Worm (Caenorhabditis elegans) whole organism, L3 larva: ENCODE data around the gene lin-42.

ENCODE experiments used
- ama-1 ChIP-seq: fragments of 150-350 bp; optimal IDR thresholded peaks from 2 replicates; lab custom pipeline; 2018
- egl-5 ChIP-seq: fragments of 150-350 bp; optimal IDR thresholded peaks from 2 replicates; lab custom pipeline; 2017; ENCODE audit warnings: missing biosample characterization, missing genetic modification reagents, missing genetic modification characterization, inconsistent platforms
- elt-2 ChIP-seq: sonication (generic microtip); optimal IDR thresholded peaks from 2 replicates; lab custom pipeline; 2016; ENCODE audit warnings: missing genetic modification reagents, mild to moderate bottlenecking, missing genetic modification characterization, missing compliant biosample characterization
- nhr-12 ChIP-seq: fragments of 150-350 bp; optimal IDR thresholded peaks from 2 replicates; lab custom pipeline; 2014; ENCODE audit warnings: missing biosample characterization, missing genetic modification characterization
- nhr-23 ChIP-seq: fragments of 150-350 bp; optimal IDR thresholded peaks from 2 replicates; lab custom pipeline; 2014; ENCODE audit warnings: missing biosample characterization, missing genetic modification reagents, missing genetic modification characterization
- pha-4 ChIP-seq: fragments of 150-350 bp; optimal IDR thresholded peaks from 2 replicates; lab custom pipeline; 2014; ENCODE audit warnings: missing biosample characterization, missing genetic modification reagents, missing genetic modification characterization
- unc-62 ChIP-seq: fragments of 150-350 bp; sonication (generic microtip); optimal IDR thresholded peaks from 4 replicates; lab custom pipeline; 2014; ENCODE audit warnings: missing biosample characterization, missing genetic modification reagents, missing genetic modification characterization

DNA sequence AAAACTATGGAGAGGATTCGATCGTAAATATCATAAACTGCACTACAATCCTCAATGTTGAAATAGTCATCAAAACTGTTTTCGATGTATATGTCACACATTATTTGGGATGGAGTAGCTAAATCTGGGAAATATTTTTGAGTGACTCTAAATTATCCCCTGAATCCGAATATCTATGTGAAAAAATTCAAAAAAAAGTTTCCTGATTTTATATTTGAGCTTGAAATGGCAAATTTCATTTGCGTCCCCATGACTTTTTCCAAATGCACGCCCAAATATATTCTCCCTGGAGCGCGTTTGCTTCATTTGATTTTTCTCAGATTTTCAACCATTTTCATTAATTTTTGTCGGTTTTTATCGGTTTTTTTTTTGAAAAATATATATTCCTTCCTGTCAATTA is 41.0 kb upstream of the lin-42 start, which contains the start of gene srz-64:
- no peak for TF ChIP-seq egl-5 (tag; lab: Kevin White, UChicago)
- no peak for TF ChIP-seq ama-1
- no peak for TF ChIP-seq nhr-23 (tag; lab: Kevin White, UChicago)
- no peak for TF ChIP-seq pha-4 (tag; lab: Kevin White, UChicago)
- no peak for TF ChIP-seq nhr-12 (tag; lab: Kevin White, UChicago)
- no peak for TF ChIP-seq unc-62
- TF ChIP-seq elt-2, result no peak
